Fruit fly (Drosophila melanogaster): ENCODE measurements around the gene Gart.

DNA sequence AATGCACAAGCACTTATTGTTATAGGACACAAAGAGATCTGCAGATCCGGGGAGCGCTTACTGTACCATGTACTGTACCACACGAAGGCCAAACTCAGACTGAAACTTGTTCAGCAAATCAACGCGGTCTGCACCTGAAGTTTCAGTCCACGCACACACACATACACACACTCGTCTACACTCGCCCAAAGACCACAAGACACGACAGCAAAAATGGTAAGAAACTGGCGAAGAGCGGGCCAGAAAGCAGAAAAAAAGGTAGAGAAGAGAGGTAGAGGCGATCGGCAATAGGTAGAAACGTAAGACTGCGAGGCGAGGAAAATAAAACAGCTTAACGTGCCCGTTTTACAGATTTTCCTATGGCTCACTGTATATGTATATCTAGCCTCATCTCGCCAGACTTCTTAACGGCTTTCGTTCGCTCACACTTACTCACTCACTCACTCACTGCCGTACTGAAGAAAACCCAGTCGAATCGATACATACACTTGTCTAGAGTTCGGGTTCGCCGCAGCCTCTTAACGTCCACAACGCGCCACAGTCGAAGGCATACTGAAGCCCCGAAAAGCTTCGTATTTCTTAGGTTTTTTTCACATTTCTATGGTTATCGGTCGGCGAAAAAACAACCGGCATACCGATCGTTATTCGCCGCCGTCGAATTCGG lies 13.8 kb downstream of the Gart start, which contains the start of gene uif:
- TF ChIP-seq Sin3A (optimal IDR thresholded peaks at IDR 0.05) (no peak), h (optimal IDR thresholded peaks at IDR 0.05) (no peak), psq (optimal IDR thresholded peaks at IDR 0.05) (no peak), ttk (optimal IDR thresholded peaks at IDR 0.05) (no peak), insv (optimal IDR thresholded peaks at IDR 0.05) (no peak), Myc (optimal IDR thresholded peaks at IDR 0.05) (no peak)
